Fruit fly (Drosophila melanogaster) S2 (cell line): ENCODE results near the gene Ppt2.

ENCODE experiments used
- CG8478 ChIP-seq: fragments of >200 bp; optimal IDR thresholded peaks from 2 replicates; lab custom pipeline; 2018
- CTCF ChIP-seq, 2 experiments: fragments of >200 bp; optimal IDR thresholded peaks; 2 replicates each; lab custom pipeline; 2018

DNA sequence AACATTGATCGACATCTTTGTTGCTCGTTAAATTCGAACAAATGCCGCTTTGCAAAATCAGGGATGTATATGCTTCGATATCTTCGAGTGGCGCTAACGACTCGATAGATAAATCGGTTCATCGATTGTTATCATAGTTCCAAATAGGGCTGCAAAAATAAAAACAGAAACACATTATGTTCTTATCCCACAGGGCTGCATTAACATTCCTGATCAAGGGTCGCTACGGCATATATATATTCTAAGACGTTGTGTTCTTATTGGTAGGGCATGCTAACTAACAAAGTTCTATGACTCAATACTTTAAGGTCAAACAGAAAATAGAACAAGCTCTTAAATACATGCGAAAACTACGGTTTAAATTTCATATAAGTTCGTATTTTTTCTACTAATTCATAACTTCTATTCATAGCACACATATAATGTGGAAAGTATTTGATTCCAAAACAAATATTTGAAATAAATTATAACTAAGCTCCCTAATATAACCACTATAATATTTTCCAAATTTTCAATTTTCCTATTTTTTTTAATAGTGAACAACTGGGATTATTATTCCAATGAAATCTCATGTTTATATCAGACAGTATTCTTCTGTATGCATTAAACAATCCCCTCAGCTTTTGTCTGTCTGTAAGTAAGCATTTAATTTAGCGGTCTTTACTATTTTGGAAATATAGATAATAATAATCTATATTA lies 11.0 kb upstream of the Ppt2 start, which contains the start of gene cmet:
- no peak for TF ChIP-seq CG8478
- TF ChIP-seq CTCF (optimal IDR thresholded peaks at IDR 0.05; lab: Kevin White, UChicago), result peak; percentile 29 to 32
